ENCODE assay signal across 1 fruit fly cellular context in the genomic region with DNA sequence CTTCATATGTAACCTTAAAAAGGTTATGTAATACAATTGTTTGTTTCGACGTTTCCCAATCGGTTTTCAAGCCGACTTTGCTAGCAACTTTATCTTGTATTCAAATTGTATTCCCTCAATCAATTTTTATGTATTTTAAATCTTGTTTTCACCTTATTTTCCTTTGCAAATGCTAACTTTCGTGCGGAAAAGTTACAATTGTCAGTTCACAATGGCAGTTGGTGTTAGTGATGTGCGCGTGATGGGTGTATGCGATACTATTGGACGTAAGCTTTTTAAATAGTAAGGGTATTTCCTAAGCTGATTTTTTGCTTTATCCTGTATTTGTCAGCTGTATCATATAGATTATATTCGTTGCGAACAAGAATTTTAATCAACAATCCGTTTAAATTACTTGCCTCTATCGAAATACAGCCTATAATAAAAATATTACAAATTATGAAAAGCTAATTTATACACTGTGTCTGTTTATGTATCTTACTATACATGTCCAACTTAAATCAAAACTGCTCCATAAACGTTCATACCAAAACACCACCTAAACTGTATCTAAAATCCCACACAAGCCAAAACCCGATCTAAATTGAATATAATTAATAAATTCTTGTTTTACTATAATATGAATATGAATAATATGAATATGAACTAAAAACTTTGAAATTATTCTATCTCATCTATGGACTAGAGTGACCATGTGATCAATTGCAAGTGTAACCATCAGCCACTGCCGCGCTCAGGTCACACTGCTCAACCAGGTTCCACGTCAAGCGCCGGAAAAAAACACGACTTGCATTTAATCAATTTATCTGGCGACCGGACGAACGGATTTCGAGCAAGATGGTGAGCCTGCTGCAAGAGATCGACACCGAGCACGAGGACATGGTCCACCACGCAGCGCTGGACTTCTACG.
A peak's percentile ranks its signal among the peaks of the same experiment; 100 is the strongest.
TF ChIP-seq lines count a peak whose summit lies in the region.

Gene ATPsynCF6, minus strand, starts transcription at position 236 of the 910 bp plus-strand sequence.
Gene Sec13, plus strand, starts transcription at position 450 of the 910 bp plus-strand sequence.

TF ChIP-seq in whole organism, embryonic, 481 proteins besides CTCF, POLR2A, EP300 and RAD21 (continued from another document and continues in another):
- TF ChIP-seq lov (optimal IDR thresholded peaks at IDR 0.05; lab: Kevin White, UChicago) (no peak), lov (GFP tag; IDR thresholded peaks at IDR 0.05; lab: Robert Waterston, UW) (0 out of 3 replicates have a peak, but pooled peaks have one; percentile 9), Scr (GFP tag; IDR thresholded peaks at IDR 0.05; lab: Robert Waterston, UW; ENCODE audit: partially characterized antibody) (peak; percentile 94), Kr (GFP tag; optimal IDR thresholded peaks at IDR 0.05; lab: Kevin White, UChicago) (no peak), CG12391 (tag; optimal IDR thresholded peaks at IDR 0.05; lab: Kevin White, UChicago) (peak; percentile 68), Dbx (GFP tag; IDR thresholded peaks at IDR 0.05; lab: Robert Waterston, UW) (peak; percentile 69), ranshi (GFP tag; IDR thresholded peaks at IDR 0.05; lab: Robert Waterston, UW) (no peak; the same call in 1 of the 2 replicates), dysf (GFP tag; IDR thresholded peaks at IDR 0.05; lab: Robert Waterston, UW) (peak; percentile 69; the same call in 2 of the 3 replicates), CG10321 (GFP tag; IDR thresholded peaks at IDR 0.05; lab: Robert Waterston, UW) (no peak), Sry-β (GFP tag; optimal IDR thresholded peaks at IDR 0.05; lab: Kevin White, UChicago) (peak; percentile 21), run (tag; optimal IDR thresholded peaks at IDR 0.05; lab: Kevin White, UChicago) (no peak), Trl (optimal IDR thresholded peaks at IDR 0.05; lab: Kevin White, UChicago) (no peak), Trl (GFP tag; optimal IDR thresholded peaks at IDR 0.05; lab: Kevin White, UChicago) (peak; percentile 41), CG5180 (GFP tag; optimal IDR thresholded peaks at IDR 0.05; lab: Kevin White, UChicago) (peak; percentile 14), TFAM (GFP tag; optimal IDR thresholded peaks at IDR 0.05; lab: Kevin White, UChicago) (no peak), Nf-YA (GFP tag; IDR thresholded peaks at IDR 0.05; lab: Robert Waterston, UW) (no peak), ro (GFP tag; IDR thresholded peaks at IDR 0.05; lab: Robert Waterston, UW) (no peak), vvl (GFP tag; IDR thresholded peaks at IDR 0.05; lab: Robert Waterston, UW) (peak; percentile 71), sd (tag; optimal IDR thresholded peaks at IDR 0.05; lab: Kevin White, UChicago) (no peak), odd (GFP tag; optimal IDR thresholded peaks at IDR 0.05; lab: Kevin White, UChicago) (no peak), CG6765 (GFP tag; optimal IDR thresholded peaks at IDR 0.05; lab: Kevin White, UChicago) (no peak), da (GFP tag; optimal IDR thresholded peaks at IDR 0.05; lab: Kevin White, UChicago) (no peak), knrl (GFP tag; IDR thresholded peaks at IDR 0.05; lab: Robert Waterston, UW; ENCODE audit: partially characterized antibody) (peak; percentile 93), Hsf (GFP tag; optimal IDR thresholded peaks at IDR 0.05; lab: Kevin White, UChicago) (peak; percentile 33), scrt (GFP tag; optimal IDR thresholded peaks at IDR 0.05; lab: Kevin White, UChicago) (no peak), Rx (GFP tag; IDR thresholded peaks at IDR 0.05; lab: Robert Waterston, UW) (no peak), CG9727 (GFP tag; optimal IDR thresholded peaks at IDR 0.05; lab: Kevin White, UChicago) (peak; percentile 72), jumu (GFP tag; optimal IDR thresholded peaks at IDR 0.05; lab: Kevin White, UChicago) (no peak), gro (GFP tag; optimal IDR thresholded peaks at IDR 0.05; lab: Kevin White, UChicago) (peak; percentile 53), CG4617 (GFP tag; optimal IDR thresholded peaks at IDR 0.05; lab: Kevin White, UChicago; ENCODE audit: borderline replicate concordance) (peak; percentile 54), CG15011 (GFP tag; optimal IDR thresholded peaks at IDR 0.05; lab: Kevin White, UChicago) (peak; percentile 18), CG18476 (GFP tag; optimal IDR thresholded peaks at IDR 0.05; lab: Kevin White, UChicago) (peak; percentile 29), row (GFP tag; IDR thresholded peaks at IDR 0.05; lab: Robert Waterston, UW) (peak; percentile 86), esg (GFP tag; conservative IDR thresholded peaks at IDR 0.05; lab: Robert Waterston, UW) (peak; percentile 62; the same call in 1 of the 2 replicates), CG16779 (GFP tag; IDR thresholded peaks at IDR 0.05; lab: Robert Waterston, UW) (0 out of 2 replicates have a peak, but pooled peaks have one; percentile 10), Ada2b (GFP tag; IDR thresholded peaks at IDR 0.05; lab: Robert Waterston, UW) (peak; percentile 66), croc (GFP tag; conservative IDR thresholded peaks at IDR 0.05; lab: Robert Waterston, UW) (peak; percentile 38; the same call in 2 of the 3 replicates), maf-S (GFP tag; optimal IDR thresholded peaks at IDR 0.05; lab: Kevin White, UChicago) (peak; percentile 8), CG11093 (GFP tag; IDR thresholded peaks at IDR 0.05; lab: Robert Waterston, UW) (no peak; the same call in 2 of the 3 replicates), CG3995 (GFP tag; optimal IDR thresholded peaks at IDR 0.05; lab: Kevin White, UChicago) (peak; percentile 47), CG18262 (tag; optimal IDR thresholded peaks at IDR 0.05; lab: Kevin White, UChicago) (peak; percentile 44), CG12659 (GFP tag; optimal IDR thresholded peaks at IDR 0.05; lab: Kevin White, UChicago) (peak; percentile 54), CG12769 (tag; optimal IDR thresholded peaks at IDR 0.05; lab: Kevin White, UChicago) (no peak), NC2α (GFP tag; optimal IDR thresholded peaks at IDR 0.05; lab: Kevin White, UChicago) (no peak), CG12219 (GFP tag; optimal IDR thresholded peaks at IDR 0.05; lab: Kevin White, UChicago) (no peak), pum (GFP tag; optimal IDR thresholded peaks at IDR 0.05; lab: Kevin White, UChicago) (peak; percentile 1), CG16863 (GFP tag; optimal IDR thresholded peaks at IDR 0.05; lab: Kevin White, UChicago) (no peak), CG6689 (GFP tag; IDR thresholded peaks at IDR 0.05; lab: Robert Waterston, UW) (peak; percentile 48), Gsc (GFP tag; IDR thresholded peaks at IDR 0.05; lab: Robert Waterston, UW) (no peak), Hmr (GFP tag; optimal IDR thresholded peaks at IDR 0.05; lab: Kevin White, UChicago) (peak; percentile 64), az2 (GFP tag; optimal IDR thresholded peaks at IDR 0.05; lab: Kevin White, UChicago) (no peak), hkb (optimal IDR thresholded peaks at IDR 0.05; lab: Kevin White, UChicago) (no peak), hkb (GFP tag; IDR thresholded peaks at IDR 0.05; lab: Robert Waterston, UW) (peak; percentile 32; the same call in 1 of the 2 replicates), Doc2 (GFP tag; IDR thresholded peaks at IDR 0.05; lab: Robert Waterston, UW) (no peak), NfI (GFP tag; optimal IDR thresholded peaks at IDR 0.05; lab: Kevin White, UChicago) (peak; percentile 18), vnd (GFP tag; IDR thresholded peaks at IDR 0.05; lab: Robert Waterston, UW; ENCODE audit: partially characterized antibody) (peak; percentile 90), CG13123 (GFP tag; optimal IDR thresholded peaks at IDR 0.05; lab: Kevin White, UChicago) (no peak), Dll (GFP tag; IDR thresholded peaks at IDR 0.05; lab: Robert Waterston, UW; ENCODE audit: partially characterized antibody) (peak; percentile 91), B-H2 (GFP tag; optimal IDR thresholded peaks at IDR 0.05; lab: Kevin White, UChicago) (no peak), CG8281 (tag; optimal IDR thresholded peaks at IDR 0.05; lab: Kevin White, UChicago) (peak; percentile 9), Dp (GFP tag; optimal IDR thresholded peaks at IDR 0.05; lab: Kevin White, UChicago) (no peak), sqz (GFP tag; optimal IDR thresholded peaks at IDR 0.05; lab: Kevin White, UChicago) (peak; percentile 58), CG9437 (GFP tag; optimal IDR thresholded peaks at IDR 0.05; lab: Kevin White, UChicago) (peak; percentile 32), CoRest (tag; optimal IDR thresholded peaks at IDR 0.05; lab: Kevin White, UChicago) (peak; percentile 56), CG17328 (GFP tag; IDR thresholded peaks at IDR 0.05; lab: Robert Waterston, UW) (peak; percentile 37; the same call in 1 of the 2 replicates), CG11696 (GFP tag; IDR thresholded peaks at IDR 0.05; lab: Robert Waterston, UW) (no peak), hth (optimal IDR thresholded peaks at IDR 0.05; lab: Kevin White, UChicago) (no peak), C15 (GFP tag; IDR thresholded peaks at IDR 0.05; lab: Robert Waterston, UW) (no peak), MESR4 (GFP tag; optimal IDR thresholded peaks at IDR 0.05; lab: Kevin White, UChicago) (peak; percentile 88), HLHmδ (GFP tag; optimal IDR thresholded peaks at IDR 0.05; lab: Kevin White, UChicago) (no peak), tll (GFP tag; optimal IDR thresholded peaks at IDR 0.05; lab: Kevin White, UChicago) (no peak), CG2889 (GFP tag; IDR thresholded peaks at IDR 0.05; lab: Robert Waterston, UW) (0 out of 3 replicates have a peak, but pooled peaks have one; percentile 9), BtbVII (GFP tag; optimal IDR thresholded peaks at IDR 0.05; lab: Kevin White, UChicago) (no peak), eyg (GFP tag; optimal IDR thresholded peaks at IDR 0.05; lab: Kevin White, UChicago) (no peak), CG6813 (GFP tag; optimal IDR thresholded peaks at IDR 0.05; lab: Kevin White, UChicago) (no peak), CG9609 (GFP tag; optimal IDR thresholded peaks at IDR 0.05; lab: Kevin White, UChicago) (no peak), Optix (GFP tag; IDR thresholded peaks at IDR 0.05; lab: Robert Waterston, UW) (no peak), CG14710 (tag; optimal IDR thresholded peaks at IDR 0.05; lab: Kevin White, UChicago) (peak; percentile 76), vfl (GFP tag; optimal IDR thresholded peaks at IDR 0.05; lab: Kevin White, UChicago) (no peak), CG2120 (GFP tag; optimal IDR thresholded peaks at IDR 0.05; lab: Kevin White, UChicago) (peak; percentile 56), MBD-R2 (GFP tag; IDR thresholded peaks at IDR 0.05; lab: Robert Waterston, UW) (peak; percentile 30), CG15601 (tag; optimal IDR thresholded peaks at IDR 0.05; lab: Kevin White, UChicago) (peak; percentile 37), Opbp (GFP tag; IDR thresholded peaks at IDR 0.05; lab: Robert Waterston, UW; ENCODE audit: partially characterized antibody) (peak; percentile 95), CrebB (tag; optimal IDR thresholded peaks at IDR 0.05; lab: Kevin White, UChicago) (no peak), lmd (GFP tag; IDR thresholded peaks at IDR 0.05; lab: Robert Waterston, UW) (peak; percentile 66), Hand (GFP tag; optimal IDR thresholded peaks at IDR 0.05; lab: Kevin White, UChicago) (no peak), phol (tag; optimal IDR thresholded peaks at IDR 0.05; lab: Kevin White, UChicago) (peak; percentile 78), CG15073 (GFP tag; optimal IDR thresholded peaks at IDR 0.05; lab: Kevin White, UChicago) (no peak), CG9876 (GFP tag; optimal IDR thresholded peaks at IDR 0.05; lab: Kevin White, UChicago) (peak; percentile 7), HmgZ (tag; optimal IDR thresholded peaks at IDR 0.05; lab: Kevin White, UChicago) (no peak), ci (GFP tag; IDR thresholded peaks at IDR 0.05; lab: Robert Waterston, UW) (peak; percentile 60), stc (GFP tag; IDR thresholded peaks at IDR 0.05; lab: Robert Waterston, UW) (peak; percentile 38; the same call in 1 of the 2 replicates), CG16813 (GFP tag; IDR thresholded peaks at IDR 0.05; lab: Robert Waterston, UW; ENCODE audit: partially characterized antibody) (peak; percentile 96), ab (GFP tag; optimal IDR thresholded peaks at IDR 0.05; lab: Kevin White, UChicago) (no peak), grn (GFP tag; optimal IDR thresholded peaks at IDR 0.05; lab: Kevin White, UChicago) (no peak), Hr51 (GFP tag; optimal IDR thresholded peaks at IDR 0.05; lab: Kevin White, UChicago) (peak in 1 of 2 experiments; percentile 50), CG5245 (GFP tag; optimal IDR thresholded peaks at IDR 0.05; lab: Kevin White, UChicago) (no peak), CG10979 (tag; optimal IDR thresholded peaks at IDR 0.05; lab: Kevin White, UChicago) (peak; percentile 46), CG10366 (GFP tag; IDR thresholded peaks at IDR 0.05; lab: Robert Waterston, UW) (peak; percentile 44), cato (GFP tag; optimal IDR thresholded peaks at IDR 0.05; lab: Kevin White, UChicago; ENCODE audit: borderline replicate concordance) (peak; percentile 9), pnt (GFP tag; optimal IDR thresholded peaks at IDR 0.05; lab: Kevin White, UChicago) (no peak), CG7963 (GFP tag; IDR thresholded peaks at IDR 0.05; lab: Robert Waterston, UW; ENCODE audit: partially characterized antibody) (peak; percentile 84), Bdp1 (GFP tag; optimal IDR thresholded peaks at IDR 0.05; lab: Kevin White, UChicago) (no peak), bab2 (GFP tag; optimal IDR thresholded peaks at IDR 0.05; lab: Kevin White, UChicago) (peak; percentile 48), CG1233 (GFP tag; optimal IDR thresholded peaks at IDR 0.05; lab: Kevin White, UChicago) (peak; percentile 37), CG13424 (tag; optimal IDR thresholded peaks at IDR 0.05; lab: Kevin White, UChicago) (peak; percentile 59), wek (GFP tag; optimal IDR thresholded peaks at IDR 0.05; lab: Kevin White, UChicago) (peak; percentile 93), CG17912 (GFP tag; optimal IDR thresholded peaks at IDR 0.05; lab: Kevin White, UChicago) (no peak), Dfd (GFP tag; optimal IDR thresholded peaks at IDR 0.05; lab: Kevin White, UChicago) (no peak), Elba2 (GFP tag; optimal IDR thresholded peaks at IDR 0.05; lab: Kevin White, UChicago) (no peak), nerfin-1 (tag; optimal IDR thresholded peaks at IDR 0.05; lab: Kevin White, UChicago) (peak; percentile 44), Hr39 (optimal IDR thresholded peaks at IDR 0.05; lab: Kevin White, UChicago) (no peak), Gug (GFP tag; IDR thresholded peaks at IDR 0.05; lab: Robert Waterston, UW) (peak; percentile 37; the same call in 1 of the 4 replicates), sim (GFP tag; IDR thresholded peaks at IDR 0.05; lab: Robert Waterston, UW) (0 out of 2 replicates have a peak, but pooled peaks have one; percentile 40), chn (GFP tag; optimal IDR thresholded peaks at IDR 0.05; lab: Kevin White, UChicago) (no peak), pfk (GFP tag; optimal IDR thresholded peaks at IDR 0.05; lab: Kevin White, UChicago) (no peak), Fer2 (tag; optimal IDR thresholded peaks at IDR 0.05; lab: Kevin White, UChicago) (peak; percentile 46), CG10431 (GFP tag; optimal IDR thresholded peaks at IDR 0.05; lab: Kevin White, UChicago) (no peak), CG15479 (GFP tag; optimal IDR thresholded peaks at IDR 0.05; lab: Kevin White, UChicago) (no peak)
